Fruit fly (Drosophila melanogaster): ENCODE results near the gene CG11151.

dm6 chrX:13788973-13789682, 49.6 kb downstream of the CG11151 start:
- no peak for TF ChIP-seq Fer3 (tag; optimal IDR thresholded peaks at IDR 0.05)
- TF ChIP-seq Hr39 (optimal IDR thresholded peaks at IDR 0.05): no peak
- no peak for TF ChIP-seq CG16779 (GFP tag; IDR thresholded peaks at IDR 0.05)
- TF ChIP-seq dimm (GFP tag; IDR thresholded peaks at IDR 0.05): no peak
- no peak for TF ChIP-seq so (GFP tag; IDR thresholded peaks at IDR 0.05)
- TF ChIP-seq fru (optimal IDR thresholded peaks at IDR 0.05): no peak
- no peak for TF ChIP-seq insv (GFP tag; optimal IDR thresholded peaks at IDR 0.05)
- TF ChIP-seq Max (GFP tag; optimal IDR thresholded peaks at IDR 0.05): no peak
